Fruit fly (Drosophila melanogaster): ENCODE data around the gene CG34325.

DNA sequence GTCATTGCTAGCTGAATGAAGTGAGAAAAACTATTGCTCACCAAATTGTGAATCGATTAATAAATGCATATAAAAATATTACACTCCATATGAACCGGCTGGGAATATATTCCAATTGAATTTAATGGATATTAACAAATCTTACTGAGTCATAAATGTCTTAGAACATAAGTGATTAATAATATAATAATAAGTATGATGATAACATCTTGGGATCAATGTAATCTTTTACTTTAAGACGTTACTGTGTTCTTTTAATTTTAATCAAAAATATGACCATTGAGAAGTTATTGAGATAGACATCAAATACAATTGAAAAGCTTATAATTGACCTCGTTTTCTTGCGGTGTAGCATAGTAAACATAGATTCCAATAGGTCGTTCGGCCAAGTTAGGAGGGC is 28.9 kb downstream of the CG34325 start:
- TF ChIP-seq EcR (GFP tag; optimal IDR thresholded peaks at IDR 0.05) (no peak), Pif1B (GFP tag; optimal IDR thresholded peaks at IDR 0.05) (no peak), Snoo (tag; optimal IDR thresholded peaks at IDR 0.05) (no peak)
